Worm (Caenorhabditis elegans): Measurements from ENCODE around the gene K08E7.4.

DNA sequence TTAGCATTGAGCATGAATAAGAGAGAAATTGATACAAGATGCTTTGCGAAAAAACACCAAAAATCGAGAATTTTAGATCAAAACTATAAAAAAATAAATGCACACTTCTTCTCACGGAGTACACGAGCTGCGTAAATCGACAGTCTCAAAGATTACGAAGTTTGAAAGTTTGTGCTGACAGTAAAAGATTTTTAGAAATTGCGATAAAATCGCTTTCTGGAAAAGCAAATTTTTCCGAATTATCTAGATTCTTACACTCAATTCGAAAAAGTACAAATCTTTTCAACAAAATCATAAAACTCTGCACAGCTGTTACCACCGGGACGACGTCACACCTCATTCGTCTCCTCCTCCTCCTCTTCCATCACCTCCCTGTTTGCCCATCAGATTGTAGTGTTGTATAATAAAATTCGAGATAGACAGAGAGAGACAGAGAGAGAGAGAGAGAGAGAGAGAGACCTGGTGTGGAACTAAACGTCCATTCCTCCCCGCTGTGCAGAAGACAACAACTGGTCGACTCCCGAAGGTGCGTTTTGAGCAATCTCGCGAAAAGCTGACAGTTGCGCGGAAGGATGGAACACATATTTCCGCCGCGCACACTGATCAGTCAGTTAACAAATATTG is 44.3 kb upstream of the K08E7.4 start:
- no peak for TF ChIP-seq him-1 (tag; optimal IDR thresholded peaks at IDR 0.05)
- no peak for TF ChIP-seq W03F9.2 (tag; optimal IDR thresholded peaks at IDR 0.05)
- no peak for TF ChIP-seq dao-5 (tag; optimal IDR thresholded peaks at IDR 0.05)

Measured in whole organism, L4/young adult.